Fruit fly (Drosophila melanogaster) whole organism, embryonic: ENCODE data around the gene Amacr.

Experiments
- Ada2b ChIP-seq: fragments of 200-800 bp; sonication (Bioruptor generic); IDR thresholded peaks from 2 replicates; pipeline ENCODE4 v1.3.6; 2022; ENCODE audit warnings: missing biosample characterization, missing genetic modification characterization
- BEAF-32 ChIP-seq: fragments of 200-800 bp; sonication (Bioruptor generic); optimal IDR thresholded peaks from 3 replicates; lab custom pipeline; 2017; ENCODE audit warnings: missing biosample characterization, missing genetic modification characterization, mild to moderate bottlenecking, moderate library complexity, missing genetic modification reagents
- CG10147 ChIP-seq: fragments of 200-800 bp; sonication (Bioruptor generic); optimal IDR thresholded peaks from 2 replicates; lab custom pipeline; 2019; ENCODE audit warnings: missing biosample characterization, mild to moderate bottlenecking, missing genetic modification characterization, moderate library complexity
- CG10959 ChIP-seq: fragments of 200-800 bp; sonication (Bioruptor generic); IDR thresholded peaks from 2 replicates; pipeline ENCODE4 v1.3.6; 2022; ENCODE audit warnings: missing biosample characterization, missing genetic modification characterization
- CG11398 ChIP-seq: fragments of 200-800 bp; sonication (Bioruptor generic); optimal IDR thresholded peaks from 2 replicates; lab custom pipeline; 2016; ENCODE audit warnings: missing biosample characterization, missing genetic modification characterization
- CG12942 ChIP-seq: fragments of 200-800 bp; sonication (Bioruptor generic); optimal IDR thresholded peaks from 3 replicates; lab custom pipeline; 2016; ENCODE audit warnings: missing biosample characterization, missing genetic modification characterization
- CG14860 ChIP-seq: fragments of 200-800 bp; sonication (Bioruptor generic); IDR thresholded peaks from 3 replicates; pipeline ENCODE4 v1.3.6; 2022; ENCODE audit warnings: missing biosample characterization, missing genetic modification characterization; ENCODE audit not compliant: partially characterized antibody
- CG15011 ChIP-seq: fragments of 200-800 bp; sonication (Bioruptor generic); optimal IDR thresholded peaks from 3 replicates; lab custom pipeline; 2018; ENCODE audit warnings: missing biosample characterization, mild to moderate bottlenecking, missing genetic modification characterization
- CG15073 ChIP-seq: fragments of 200-800 bp; sonication (Bioruptor generic); optimal IDR thresholded peaks from 2 replicates; lab custom pipeline; 2016; ENCODE audit warnings: missing biosample characterization, missing genetic modification characterization
- CG15269 ChIP-seq: fragments of 200-800 bp; sonication (Bioruptor generic); optimal IDR thresholded peaks from 2 replicates; lab custom pipeline; 2018; ENCODE audit warnings: missing biosample characterization, mild to moderate bottlenecking, missing genetic modification characterization, moderate library complexity
- CG17186 ChIP-seq: fragments of 200-800 bp; sonication (Bioruptor generic); optimal IDR thresholded peaks from 3 replicates; lab custom pipeline; 2017; ENCODE audit warnings: missing biosample characterization, missing genetic modification reagents, missing genetic modification characterization
- CG17802 ChIP-seq: fragments of 200-800 bp; sonication (Bioruptor generic); optimal IDR thresholded peaks from 2 replicates; lab custom pipeline; 2018; ENCODE audit warnings: missing biosample characterization, mild to moderate bottlenecking, missing genetic modification characterization, moderate library complexity
- CG1792 ChIP-seq: fragments of 200-800 bp; sonication (Bioruptor generic); optimal IDR thresholded peaks from 2 replicates; lab custom pipeline; 2016; ENCODE audit warnings: missing biosample characterization, missing genetic modification characterization
- CG18476 ChIP-seq: fragments of 200-800 bp; sonication (Bioruptor generic); optimal IDR thresholded peaks from 2 replicates; lab custom pipeline; 2016; ENCODE audit warnings: missing biosample characterization, mild to moderate bottlenecking, missing genetic modification characterization
- CG2116 ChIP-seq: fragments of 200-800 bp; sonication (Bioruptor generic); optimal IDR thresholded peaks from 3 replicates; lab custom pipeline; 2018; ENCODE audit warnings: missing biosample characterization, mild to moderate bottlenecking, missing genetic modification characterization
- CG2678 ChIP-seq: fragments of 200-800 bp; sonication (Bioruptor generic); optimal IDR thresholded peaks from 3 replicates; lab custom pipeline; 2019; ENCODE audit warnings: missing biosample characterization, mild to moderate bottlenecking, missing genetic modification characterization, moderate library complexity
- CG2712 ChIP-seq: fragments of 200-800 bp; optimal IDR thresholded peaks from 3 replicates; lab custom pipeline; 2019; ENCODE audit warnings: missing biosample characterization, mild to moderate bottlenecking, missing genetic modification characterization, moderate library complexity
- CG30431 ChIP-seq: fragments of 200-800 bp; sonication (Bioruptor generic); optimal IDR thresholded peaks from 2 replicates; lab custom pipeline; 2017; ENCODE audit warnings: missing biosample characterization, missing genetic modification characterization
- CG33557 ChIP-seq: fragments of 200-800 bp; sonication (Bioruptor generic); optimal IDR thresholded peaks from 2 replicates; lab custom pipeline; 2019; ENCODE audit warnings: missing biosample characterization, mild to moderate bottlenecking, missing genetic modification characterization, moderate library complexity
- CG3407 ChIP-seq: fragments of 200-800 bp; sonication (Bioruptor generic); optimal IDR thresholded peaks from 2 replicates; lab custom pipeline; 2018; ENCODE audit warnings: missing biosample characterization, mild to moderate bottlenecking, missing genetic modification characterization
- CG6765 ChIP-seq: fragments of 200-800 bp; sonication (Bioruptor generic); optimal IDR thresholded peaks from 3 replicates; lab custom pipeline; 2017; ENCODE audit warnings: missing biosample characterization, mild to moderate bottlenecking, missing genetic modification characterization
- CG6854 ChIP-seq: fragments of 200-800 bp; sonication (Bioruptor generic); optimal IDR thresholded peaks from 3 replicates; lab custom pipeline; 2017; ENCODE audit warnings: missing biosample characterization, mild to moderate bottlenecking, missing genetic modification characterization
- CG7745 ChIP-seq: fragments of 200-800 bp; sonication (Bioruptor generic); optimal IDR thresholded peaks from 2 replicates; lab custom pipeline; 2018; ENCODE audit warnings: missing biosample characterization, mild to moderate bottlenecking, missing genetic modification characterization, moderate library complexity
- CHES-1-like ChIP-seq: fragments of 200-800 bp; sonication (Bioruptor generic); optimal IDR thresholded peaks from 2 replicates; lab custom pipeline; 2016; ENCODE audit warnings: missing biosample characterization, missing genetic modification characterization
- CkIIα-i1 ChIP-seq: fragments of 200-800 bp; sonication (Bioruptor generic); IDR thresholded peaks from 2 replicates; pipeline ENCODE4 v1.3.6; 2022; ENCODE audit warnings: missing biosample characterization, missing genetic modification characterization
- D19B ChIP-seq: fragments of 200-800 bp; sonication (Bioruptor generic); optimal IDR thresholded peaks from 2 replicates; lab custom pipeline; 2017; ENCODE audit warnings: missing biosample characterization, mild to moderate bottlenecking, missing genetic modification characterization
- Ets65A ChIP-seq: fragments of 200-800 bp; sonication (Bioruptor generic); peaks from one replicate; lab custom pipeline; 2016; ENCODE audit warnings: missing biosample characterization, missing genetic modification characterization
- Hand ChIP-seq: fragments of 200-800 bp; sonication (Bioruptor generic); optimal IDR thresholded peaks from 2 replicates; lab custom pipeline; 2017; ENCODE audit warnings: mild to moderate bottlenecking, missing biosample characterization, missing genetic modification reagents, missing genetic modification characterization
- Hmx ChIP-seq: fragments of 200-800 bp; sonication (Bioruptor generic); optimal IDR thresholded peaks from 2 replicates; lab custom pipeline; 2016; ENCODE audit warnings: missing biosample characterization, missing genetic modification characterization
- Med ChIP-seq: fragments of 200-800 bp; sonication (Bioruptor generic); peaks from one replicate; lab custom pipeline; 2016; ENCODE audit warnings: missing biosample characterization, missing genetic modification characterization, mild to moderate bottlenecking, inconsistent platforms, moderate library complexity
- NC2α ChIP-seq: fragments of 200-800 bp; sonication (Bioruptor generic); optimal IDR thresholded peaks from 2 replicates; lab custom pipeline; 2016; ENCODE audit warnings: missing biosample characterization, missing genetic modification characterization
- Ptx1 ChIP-seq: fragments of 200-800 bp; sonication (Bioruptor generic); IDR thresholded peaks from 2 replicates; pipeline ENCODE4 v1.3.6; 2022; ENCODE audit warnings: missing biosample characterization, missing genetic modification characterization
- ab ChIP-seq: fragments of 200-800 bp; sonication (Bioruptor generic); optimal IDR thresholded peaks from 2 replicates; lab custom pipeline; 2016; ENCODE audit warnings: missing biosample characterization, missing genetic modification characterization
- dysf ChIP-seq: fragments of 200-800 bp; sonication (Bioruptor generic); IDR thresholded peaks from 3 replicates; pipeline ENCODE4 v1.3.6; 2022; ENCODE audit warnings: missing biosample characterization, missing genetic modification characterization
- eve ChIP-seq, 2 experiments: fragments of >200 bp; optimal IDR thresholded peaks; 2 replicates each; lab custom pipeline; 2017; ENCODE audit warnings: missing biosample characterization in 2 of 2, missing genetic modification characterization in 2 of 2
- grau ChIP-seq: fragments of 200-800 bp; optimal IDR thresholded peaks from 3 replicates; lab custom pipeline; 2019; ENCODE audit warnings: missing biosample characterization, mild to moderate bottlenecking, missing genetic modification characterization, moderate library complexity
- gro ChIP-seq: fragments of 200-800 bp; sonication (Bioruptor generic); optimal IDR thresholded peaks from 2 replicates; lab custom pipeline; 2016; ENCODE audit warnings: missing biosample characterization, missing genetic modification characterization
- hb ChIP-seq: fragments of 200-800 bp; sonication (Bioruptor generic); IDR thresholded peaks from 3 replicates; pipeline ENCODE4 v1.3.6; 2022; ENCODE audit warnings: missing biosample characterization, missing genetic modification characterization; ENCODE audit not compliant: partially characterized antibody
- hbn ChIP-seq: fragments of 200-800 bp; sonication (Bioruptor generic); IDR thresholded peaks from 2 replicates; pipeline ENCODE4 v1.3.6; 2022; ENCODE audit warnings: missing biosample characterization, missing genetic modification characterization; ENCODE audit not compliant: partially characterized antibody
- inv ChIP-seq: fragments of 200-800 bp; sonication (Bioruptor generic); IDR thresholded peaks from 2 replicates; pipeline ENCODE4 v1.3.6; 2022; ENCODE audit warnings: missing biosample characterization, missing genetic modification characterization; ENCODE audit not compliant: partially characterized antibody
- ken ChIP-seq: fragments of 200-800 bp; sonication (Bioruptor generic); IDR thresholded peaks from 3 replicates; pipeline ENCODE4 v1.3.6; 2022; ENCODE audit warnings: missing biosample characterization, missing genetic modification characterization
- kni ChIP-seq: fragments of 200-800 bp; sonication (Bioruptor generic); optimal IDR thresholded peaks from 3 replicates; lab custom pipeline; 2017; ENCODE audit warnings: mild to moderate bottlenecking, missing biosample characterization, missing genetic modification reagents, missing genetic modification characterization
- knrl ChIP-seq: fragments of 200-800 bp; sonication (Bioruptor generic); IDR thresholded peaks from 3 replicates; pipeline ENCODE4 v1.3.6; 2022; ENCODE audit warnings: missing biosample characterization, missing genetic modification characterization; ENCODE audit not compliant: partially characterized antibody
- psq ChIP-seq: fragments of 200-800 bp; sonication (Bioruptor generic); optimal IDR thresholded peaks from 2 replicates; lab custom pipeline; 2017; ENCODE audit warnings: missing biosample characterization, missing genetic modification characterization
- rib ChIP-seq: fragments of 200-800 bp; sonication (Bioruptor generic); IDR thresholded peaks from 2 replicates; pipeline ENCODE4 v1.3.6; 2022; ENCODE audit warnings: missing biosample characterization, missing genetic modification characterization
- schlank ChIP-seq: fragments of 200-800 bp; sonication (Bioruptor generic); optimal IDR thresholded peaks from 2 replicates; lab custom pipeline; 2018; ENCODE audit warnings: missing biosample characterization, mild to moderate bottlenecking, missing genetic modification characterization
- sima ChIP-seq: fragments of 200-800 bp; sonication (Bioruptor generic); optimal IDR thresholded peaks from 2 replicates; lab custom pipeline; 2016; ENCODE audit warnings: missing biosample characterization, missing genetic modification characterization
- unpg ChIP-seq: fragments of 200-800 bp; sonication (Bioruptor generic); optimal IDR thresholded peaks from 3 replicates; lab custom pipeline; 2018; ENCODE audit warnings: missing biosample characterization, mild to moderate bottlenecking, missing genetic modification characterization, moderate library complexity
- wdn ChIP-seq: fragments of 200-800 bp; sonication (Bioruptor generic); IDR thresholded peaks from 2 replicates; pipeline ENCODE4 v1.3.6; 2022; ENCODE audit warnings: missing biosample characterization, missing genetic modification characterization
- zf30C ChIP-seq: fragments of 200-800 bp; sonication (Bioruptor generic); optimal IDR thresholded peaks from 3 replicates; lab custom pipeline; 2018; ENCODE audit warnings: missing biosample characterization, mild to moderate bottlenecking, missing genetic modification characterization

Gene Amacr

dm6 chr2L:20758847-20759465 is 6.8 kb upstream of the Amacr start (continued):
- TF ChIP-seq BEAF-32 (GFP tag; lab: Kevin White, UChicago), result no peak
- TF ChIP-seq CG6765, result peak; percentile 75
- peak; percentile 58 for TF ChIP-seq CG15011 (GFP tag; lab: Kevin White, UChicago)
- TF ChIP-seq CG17802, result no peak
- no peak for TF ChIP-seq CkIIα-i1
- no peak for TF ChIP-seq CG15073 (GFP tag; lab: Kevin White, UChicago)
- TF ChIP-seq hbn (GFP tag; lab: Robert Waterston, UW), result no peak
- peak; percentile 37 for TF ChIP-seq CHES-1-like
- peak; percentile 89 for TF ChIP-seq dysf (GFP tag; lab: Robert Waterston, UW)
- peak; percentile 67 for TF ChIP-seq zf30C (GFP tag; lab: Kevin White, UChicago)
- TF ChIP-seq CG30431 (GFP tag; lab: Kevin White, UChicago), result peak; percentile 10
- no peak for TF ChIP-seq inv (GFP tag; lab: Robert Waterston, UW)
- no peak for TF ChIP-seq CG11398 (GFP tag; lab: Kevin White, UChicago)
- peak; percentile 22 for TF ChIP-seq CG3407
- TF ChIP-seq CG12942, result peak; percentile 6
- peak; percentile 76 for TF ChIP-seq D19B (GFP tag; lab: Kevin White, UChicago)
- TF ChIP-seq Ets65A (GFP tag; lab: Kevin White, UChicago), result peak; percentile 70
- TF ChIP-seq eve (GFP tag; optimal IDR thresholded peaks at IDR 0.05; lab: Kevin White, UChicago), result no peak
- TF ChIP-seq Hmx (GFP tag; lab: Kevin White, UChicago), result no peak
- no peak for TF ChIP-seq hb (GFP tag; lab: Robert Waterston, UW)
- peak; percentile 43 for TF ChIP-seq gro (GFP tag; lab: Kevin White, UChicago)
- peak; percentile 51 for TF ChIP-seq wdn (GFP tag; lab: Robert Waterston, UW)
- TF ChIP-seq CG2116 (GFP tag; lab: Kevin White, UChicago), result no peak
- TF ChIP-seq NC2α (GFP tag; lab: Kevin White, UChicago), result peak; percentile 19
- peak; percentile 74 for TF ChIP-seq grau
- no peak for TF ChIP-seq CG14860
- peak; percentile 82 for TF ChIP-seq CG2712 (tag; lab: Kevin White, UChicago)
- TF ChIP-seq sima (GFP tag; lab: Kevin White, UChicago), result no peak
- TF ChIP-seq ken (GFP tag; lab: Robert Waterston, UW), result peak; percentile 49; the same call in 1 of the 3 replicates
- no peak for TF ChIP-seq psq (GFP tag; lab: Kevin White, UChicago)
- TF ChIP-seq ab (GFP tag; lab: Kevin White, UChicago), result no peak
- TF ChIP-seq CG18476 (GFP tag; lab: Kevin White, UChicago), result peak; percentile 45
- no peak for TF ChIP-seq knrl (GFP tag; lab: Robert Waterston, UW)
- TF ChIP-seq Ptx1, result peak; percentile 74
- TF ChIP-seq schlank (tag; lab: Kevin White, UChicago), result peak; percentile 46
- TF ChIP-seq Hand (GFP tag; lab: Kevin White, UChicago), result peak; percentile 37
- TF ChIP-seq Med (GFP tag; lab: Kevin White, UChicago), result peak; percentile 95
- TF ChIP-seq CG15269 (tag; lab: Kevin White, UChicago), result peak; percentile 64
- peak; percentile 66; the same call in 1 of the 2 replicates for TF ChIP-seq rib
- TF ChIP-seq CG1792 (GFP tag; lab: Kevin White, UChicago), result peak; percentile 19
- peak; percentile 85 for TF ChIP-seq CG2678
- peak; percentile 71 for TF ChIP-seq CG6854
- peak; percentile 84 for TF ChIP-seq Ada2b (GFP tag; lab: Robert Waterston, UW)
- no peak for TF ChIP-seq kni (GFP tag; lab: Kevin White, UChicago)
- no peak for TF ChIP-seq CG7745
- TF ChIP-seq CG10147 (GFP tag; lab: Kevin White, UChicago), result peak; percentile 43
- no peak for TF ChIP-seq CG17186 (GFP tag; lab: Kevin White, UChicago)
- TF ChIP-seq unpg (GFP tag; lab: Kevin White, UChicago), result peak; percentile 67
- TF ChIP-seq CG33557 (GFP tag; lab: Kevin White, UChicago), result no peak
- peak; percentile 42 for TF ChIP-seq CG10959 (GFP tag; lab: Robert Waterston, UW)
